Worm (Caenorhabditis elegans) whole organism, L4/young adult: ENCODE data around the gene Y37A1B.4.

ENCODE experiments used
- W03F9.2 ChIP-seq: fragments of 150-350 bp; optimal IDR thresholded peaks from 2 replicates; lab custom pipeline; 2014; ENCODE audit warnings: missing biosample characterization, missing genetic modification characterization
- dao-5 ChIP-seq: sonication (generic microtip); optimal IDR thresholded peaks from 2 replicates; lab custom pipeline; 2016; ENCODE audit warnings: missing genotype, missing genetic modification characterization, moderate library complexity, missing compliant biosample characterization
- him-1 ChIP-seq: sonication (generic microtip); optimal IDR thresholded peaks from 2 replicates; lab custom pipeline; 2016; ENCODE audit warnings: missing genotype, missing genetic modification reagents, missing genetic modification characterization, missing compliant biosample characterization

- no peak for TF ChIP-seq him-1 (tag; lab: Kevin White, UChicago)
- TF ChIP-seq dao-5 (tag; lab: Kevin White, UChicago) = no peak
- no peak for TF ChIP-seq W03F9.2 (tag; lab: Kevin White, UChicago)
Measured at ce11 chrIV:14091242-14091641, 30.7 kb upstream of the Y37A1B.4 start, which contains the start of gene noah-2.
